Worm (Caenorhabditis elegans) whole organism, L1 larva: ENCODE measurements around the gene F38A6.4.

Source experiments
- irx-1 ChIP-seq: sonication (generic microtip); optimal IDR thresholded peaks from 2 replicates; lab custom pipeline; 2016; ENCODE audit warnings: missing genetic modification characterization, missing compliant biosample characterization
- mab-9 ChIP-seq: fragments of 200-800 bp; sonication (Bioruptor generic); IDR thresholded peaks from 2 replicates; pipeline ENCODE4 v1.3.6; 2022; ENCODE audit warnings: missing genetic modification reagents, missing genetic modification characterization, missing compliant biosample characterization
- nhr-76 ChIP-seq: sonication (generic microtip); optimal IDR thresholded peaks from 2 replicates; lab custom pipeline; 2017; ENCODE audit warnings: missing biosample characterization, missing genetic modification characterization
- unc-62 ChIP-seq: fragments of 150-350 bp; optimal IDR thresholded peaks from 2 replicates; lab custom pipeline; 2014; ENCODE audit warnings: missing biosample characterization, missing genetic modification reagents, missing genetic modification characterization

DNA sequence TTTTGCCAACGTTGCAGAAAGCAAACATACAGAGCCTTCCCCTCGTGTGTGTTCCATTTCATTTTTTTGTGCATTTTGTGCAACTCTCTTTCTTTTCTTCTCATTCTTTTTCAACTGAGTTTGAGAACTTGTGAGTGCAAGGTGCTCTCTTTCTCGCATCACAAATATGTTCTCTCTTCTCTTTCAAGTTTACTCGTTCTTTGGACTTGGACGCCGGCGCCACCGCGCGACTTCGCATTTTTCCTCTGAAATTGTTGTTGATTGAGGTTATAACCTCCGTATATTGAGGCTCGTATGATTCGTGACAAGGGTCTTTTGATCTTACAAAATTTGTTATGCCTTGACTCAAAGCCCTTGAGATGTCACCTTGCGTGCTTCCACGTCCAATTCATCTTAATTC is 1.6 kb upstream of the F38A6.4 start:
- TF ChIP-seq mab-9 (no peak), irx-1 (tag; lab: Kevin White, UChicago) (no peak), nhr-76 (no peak), unc-62 (GFP tag; lab: Kevin White, UChicago) (no peak)
